Worm (Caenorhabditis elegans) whole organism, early embryonic: Measurements from ENCODE around the gene egas-4.

ENCODE experiments used
- B0310.2 ChIP-seq: sonication (generic microtip); optimal IDR thresholded peaks from 2 replicates; lab custom pipeline; 2016; ENCODE audit warnings: mild to moderate bottlenecking, missing genetic modification characterization, missing compliant biosample characterization
- F13C5.2 ChIP-seq: sonication (generic microtip); optimal IDR thresholded peaks from 2 replicates; lab custom pipeline; 2017; ENCODE audit warnings: mild to moderate bottlenecking, missing genetic modification characterization, inconsistent platforms, missing compliant biosample characterization
- aly-1 ChIP-seq: sonication (generic microtip); optimal IDR thresholded peaks from 2 replicates; lab custom pipeline; 2016; ENCODE audit warnings: missing genetic modification characterization, missing compliant biosample characterization
- ama-1 ChIP-seq: fragments of 150-350 bp; optimal IDR thresholded peaks from 2 replicates; lab custom pipeline; 2014
- ceh-13 ChIP-seq: fragments of 200-800 bp; sonication (Bioruptor generic); optimal IDR thresholded peaks from 2 replicates; lab custom pipeline; 2018; ENCODE audit warnings: mild to moderate bottlenecking, missing genetic modification characterization, missing compliant biosample characterization
- ceh-36 ChIP-seq: sonication (generic microtip); optimal IDR thresholded peaks from 2 replicates; lab custom pipeline; 2016; ENCODE audit warnings: missing genetic modification characterization, inconsistent platforms, missing compliant biosample characterization
- ets-7 ChIP-seq: sonication (generic microtip); optimal IDR thresholded peaks from 2 replicates; lab custom pipeline; 2016; ENCODE audit warnings: missing genotype, missing genetic modification characterization, missing compliant biosample characterization
- flt-1 ChIP-seq: fragments of 200-800 bp; sonication (Bioruptor generic); IDR thresholded peaks from 2 replicates; pipeline ENCODE4 v1.3.6; 2022; ENCODE audit warnings: missing genetic modification characterization, missing compliant biosample characterization
- hmbx-1 ChIP-seq: sonication (generic microtip); optimal IDR thresholded peaks from 2 replicates; lab custom pipeline; 2016; ENCODE audit warnings: mild to moderate bottlenecking, missing genetic modification characterization, missing compliant biosample characterization
- hmg-4 ChIP-seq: fragments of 200-800 bp; sonication (Bioruptor generic); optimal IDR thresholded peaks from 2 replicates; lab custom pipeline; 2018; ENCODE audit warnings: mild to moderate bottlenecking, missing genetic modification characterization, missing compliant biosample characterization
- hnd-1 ChIP-seq: sonication (generic microtip); optimal IDR thresholded peaks from 2 replicates; lab custom pipeline; 2016; ENCODE audit warnings: missing genetic modification characterization, missing compliant biosample characterization
- pes-1 ChIP-seq: fragments of 200-800 bp; sonication (Bioruptor generic); IDR thresholded peaks from 2 replicates; pipeline ENCODE4 v1.3.6; 2022; ENCODE audit warnings: missing genetic modification reagents, missing genetic modification characterization, missing compliant biosample characterization
- scrt-1 ChIP-seq: fragments of 200-800 bp; sonication (Bioruptor generic); IDR thresholded peaks from 2 replicates; pipeline ENCODE4 v1.3.6; 2022; ENCODE audit warnings: missing genetic modification characterization, missing compliant biosample characterization
- sea-1 ChIP-seq: fragments of 200-800 bp; sonication (Bioruptor generic); conservative IDR thresholded peaks from 2 replicates; pipeline ENCODE4 v1.3.6; 2022; ENCODE audit warnings: missing genetic modification characterization, missing compliant biosample characterization
- tbx-11 ChIP-seq: fragments of 200-800 bp; sonication (Bioruptor generic); IDR thresholded peaks from 2 replicates; pipeline ENCODE4 v1.3.6; 2022; ENCODE audit warnings: missing genetic modification characterization, missing compliant biosample characterization
- tbx-37 ChIP-seq: fragments of 200-800 bp; sonication (Bioruptor generic); conservative IDR thresholded peaks from 2 replicates; pipeline ENCODE4 v1.3.6; 2022; ENCODE audit warnings: missing genetic modification reagents, missing genetic modification characterization, missing compliant biosample characterization
- tra-4 ChIP-seq: sonication (generic microtip); optimal IDR thresholded peaks from 2 replicates; lab custom pipeline; 2017; ENCODE audit warnings: missing genetic modification characterization, missing compliant biosample characterization

The egas-4 gene

ce11 chrIV:7486201-7486947 lies 11.3 kb downstream of the egas-4 start, which contains the start of the genes his-61 and his-62:
TSS of gene his-61 (minus strand) at chrIV:7486217.
TSS of gene his-62 (plus strand) at chrIV:7486545.
- TF ChIP-seq ama-1 (lab: Kevin White, UChicago) (peak; percentile 95), ets-7 (no peak), sea-1 (GFP tag; lab: Robert Waterston, UW) (no peak), tra-4 (tag; lab: Kevin White, UChicago) (peak; percentile 20), hmg-4 (peak; percentile 36), aly-1 (peak; percentile 79), ceh-36 (peak; percentile 31), pes-1 (0 out of 2 replicates have a peak, but pooled peaks have one; percentile 4), F13C5.2 (peak; percentile 52), flt-1 (GFP tag; lab: Robert Waterston, UW) (no peak), B0310.2 (tag; lab: Kevin White, UChicago) (peak; percentile 46)

ce11 chrIV:7485565-7486200 lies 12.0 kb downstream of the egas-4 start:
- TF ChIP-seq tbx-11, result peak; percentile 8; the same call in 1 of the 2 replicates
- peak; percentile 39 for TF ChIP-seq aly-1
- peak; percentile 76 for TF ChIP-seq sea-1 (GFP tag; lab: Robert Waterston, UW)
- peak; percentile 39; the same call in 1 of the 2 replicates for TF ChIP-seq flt-1 (GFP tag; lab: Robert Waterston, UW)
- peak; percentile 69 for TF ChIP-seq ama-1 (lab: Kevin White, UChicago)

- TF ChIP-seq pes-1, result no peak
Observed at ce11 chrIV:7478134-7478533, 19.5 kb downstream of the egas-4 start, which contains the start of gene rod-1. TSS of gene rod-1 (plus strand) at chrIV:7478452.

ce11 chrIV:7477697-7478096 lies 20.0 kb downstream of the egas-4 start:
- TF ChIP-seq tbx-37 (GFP tag; lab: Robert Waterston, UW) (no peak), sea-1 (GFP tag; lab: Robert Waterston, UW) (no peak), aly-1 (no peak), ama-1 (lab: Kevin White, UChicago) (no peak), B0310.2 (tag; lab: Kevin White, UChicago) (no peak), F13C5.2 (no peak), pes-1 (no peak), hnd-1 (no peak), flt-1 (GFP tag; lab: Robert Waterston, UW) (no peak), ceh-13 (GFP tag; lab: Kevin White, UChicago) (no peak), ets-7 (no peak), tbx-11 (no peak), tra-4 (tag; lab: Kevin White, UChicago) (no peak), ceh-36 (no peak)

- TF ChIP-seq scrt-1, result no peak
- no peak for TF ChIP-seq flt-1 (GFP tag; lab: Robert Waterston, UW)
- no peak for TF ChIP-seq aly-1
- no peak for TF ChIP-seq ama-1 (lab: Kevin White, UChicago)
- no peak for TF ChIP-seq B0310.2 (tag; lab: Kevin White, UChicago)
- no peak for TF ChIP-seq tbx-37 (GFP tag; lab: Robert Waterston, UW)
- no peak for TF ChIP-seq hmg-4
- TF ChIP-seq tra-4 (tag; lab: Kevin White, UChicago), result no peak
- TF ChIP-seq pes-1, result no peak
- TF ChIP-seq ets-7, result no peak
- TF ChIP-seq hmbx-1, result no peak
Observed at ce11 chrIV:7477197-7477596, 20.5 kb downstream of the egas-4 start, which contains the start of gene pycr-4. TSS of gene pycr-4 (minus strand) at chrIV:7477297.

ce11 chrIV:7474826-7475225 lies 22.8 kb downstream of the egas-4 start, which contains the start of gene slc-25A18.2:
TSS of gene slc-25A18.2 (plus strand) at chrIV:7475041.
- TF ChIP-seq ceh-36 (no peak), B0310.2 (tag; lab: Kevin White, UChicago) (no peak), hmbx-1 (no peak), hmg-4 (no peak), hnd-1 (no peak), F13C5.2 (no peak), scrt-1 (no peak), flt-1 (GFP tag; lab: Robert Waterston, UW) (no peak), ama-1 (lab: Kevin White, UChicago) (no peak), ets-7 (no peak), tbx-37 (GFP tag; lab: Robert Waterston, UW) (no peak), pes-1 (no peak), sea-1 (GFP tag; lab: Robert Waterston, UW) (no peak), aly-1 (no peak), ceh-13 (GFP tag; lab: Kevin White, UChicago) (no peak), tbx-11 (no peak), tra-4 (tag; lab: Kevin White, UChicago) (no peak)

- TF ChIP-seq ama-1 (lab: Kevin White, UChicago) (no peak), ceh-36 (no peak), pes-1 (no peak), hnd-1 (no peak)
Observed at ce11 chrIV:7473159-7473649, 24.4 kb downstream of the egas-4 start, which contains the start of the genes plk-3 and F55G1.6. TSS of gene plk-3 (minus strand) at chrIV:7473209. TSS of gene F55G1.6 (plus strand) at chrIV:7473517.

ce11 chrIV:7469782-7470413 lies 27.8 kb downstream of the egas-4 start, which contains the start of gene F55G1.7:
TSS of gene F55G1.7 (minus strand) at chrIV:7469832.
- no peak for TF ChIP-seq tbx-37 (GFP tag; lab: Robert Waterston, UW)
- no peak for TF ChIP-seq ets-7
- TF ChIP-seq hmbx-1, result no peak
- no peak for TF ChIP-seq ceh-36
- no peak for TF ChIP-seq pes-1
